ENCODE assay signal across 1 fruit fly cellular context in the genomic region with DNA sequence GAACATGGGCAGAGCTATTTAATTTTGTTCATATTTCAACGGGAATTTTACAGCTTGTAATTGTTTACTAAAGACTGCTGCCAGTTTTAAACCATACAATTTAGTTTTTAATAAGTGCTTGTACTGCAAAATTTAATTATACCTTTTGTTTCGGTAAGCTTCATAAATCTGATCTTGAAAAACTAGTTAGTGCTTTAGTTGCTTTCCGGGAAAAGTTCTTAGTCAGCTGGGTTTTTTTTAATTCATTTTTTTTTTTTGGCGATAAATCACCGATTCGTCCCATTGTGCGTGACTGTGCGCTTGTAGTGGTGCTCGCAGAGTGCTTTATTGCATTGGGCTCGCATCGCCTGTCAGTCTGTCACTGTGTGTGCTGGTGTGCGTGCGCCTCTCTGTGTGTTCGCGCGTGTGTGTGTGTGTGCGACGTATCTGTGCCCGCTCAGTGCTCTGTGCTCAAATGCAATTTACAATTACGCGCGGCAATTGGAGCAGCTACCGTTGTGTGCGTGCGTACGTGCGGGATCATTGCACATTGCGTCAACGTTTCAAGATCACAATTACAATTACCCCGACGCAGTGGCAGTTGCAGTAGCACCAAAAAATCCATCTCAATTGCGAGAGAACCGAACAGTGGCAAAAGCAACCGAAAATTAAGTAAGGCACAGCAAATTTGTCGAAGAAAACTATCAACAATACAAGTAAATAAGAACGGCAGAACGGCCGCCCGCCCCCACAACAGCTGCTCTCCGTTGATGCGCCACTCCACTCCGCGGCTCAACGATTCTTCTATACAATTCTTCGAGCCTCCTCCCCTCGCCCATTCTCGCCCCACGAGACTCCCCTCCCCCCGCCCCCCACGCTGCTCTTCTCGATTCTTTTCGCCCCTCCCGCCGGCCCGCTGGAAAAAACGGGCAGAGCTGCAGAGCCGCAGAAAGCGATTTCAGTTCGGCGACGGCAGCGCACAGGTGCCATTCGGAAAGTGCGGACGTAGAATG.
A peak's percentile ranks its signal among the peaks of the same experiment; 100 is the strongest.
TF ChIP-seq lines count a peak whose summit lies in the region.

No protein-coding gene starts in this region.

TF ChIP-seq in whole organism, embryonic, 481 proteins besides CTCF, POLR2A, EP300 and RAD21 (continued from another document):
- no peak for TF ChIP-seq stc (GFP tag; IDR thresholded peaks at IDR 0.05; lab: Robert Waterston, UW)
- no peak for TF ChIP-seq Stat92E (GFP tag; optimal IDR thresholded peaks at IDR 0.05; lab: Kevin White, UChicago)
- peak; percentile 74 for TF ChIP-seq CG4707 (GFP tag; optimal IDR thresholded peaks at IDR 0.05; lab: Kevin White, UChicago)
- TF ChIP-seq CG12769 (tag; optimal IDR thresholded peaks at IDR 0.05; lab: Kevin White, UChicago): no peak
- no peak for TF ChIP-seq ems (GFP tag; optimal IDR thresholded peaks at IDR 0.05; lab: Kevin White, UChicago)
- TF ChIP-seq cg (GFP tag; optimal IDR thresholded peaks at IDR 0.05; lab: Kevin White, UChicago): peak; percentile 83
- no peak for TF ChIP-seq D19A (tag; optimal IDR thresholded peaks at IDR 0.05; lab: Kevin White, UChicago)
- no peak for TF ChIP-seq CG4424 (GFP tag; optimal IDR thresholded peaks at IDR 0.05; lab: Kevin White, UChicago)
- no peak for TF ChIP-seq CG12155 (GFP tag; optimal IDR thresholded peaks at IDR 0.05; lab: Kevin White, UChicago)
- TF ChIP-seq CHES-1-like (GFP tag; optimal IDR thresholded peaks at IDR 0.05; lab: Kevin White, UChicago): no peak
- TF ChIP-seq pb (GFP tag; optimal IDR thresholded peaks at IDR 0.05; lab: Kevin White, UChicago): no peak
- TF ChIP-seq Hsf (GFP tag; optimal IDR thresholded peaks at IDR 0.05; lab: Kevin White, UChicago): no peak
- TF ChIP-seq Hr78 (GFP tag; optimal IDR thresholded peaks at IDR 0.05; lab: Kevin White, UChicago): peak in 1 of 2 experiments; percentile 21
- TF ChIP-seq CG18619 (GFP tag; optimal IDR thresholded peaks at IDR 0.05; lab: Kevin White, UChicago): no peak
